Worm (Caenorhabditis elegans) whole organism, L1 larva: ENCODE measurements around the gene srbc-39.

Experiments
- C16A3.4 ChIP-seq: fragments of 150-350 bp; optimal IDR thresholded peaks from 2 replicates; lab custom pipeline; 2014; ENCODE audit warnings: missing biosample characterization, missing genetic modification characterization
- C34B4.2 ChIP-seq: sonication (generic microtip); optimal IDR thresholded peaks from 2 replicates; lab custom pipeline; 2017; ENCODE audit warnings: mild to moderate bottlenecking, missing genetic modification characterization, missing compliant biosample characterization
- aha-1 ChIP-seq: fragments of 150-350 bp; optimal IDR thresholded peaks from 2 replicates; lab custom pipeline; 2014; ENCODE audit warnings: missing biosample characterization, missing genetic modification characterization
- aly-2 ChIP-seq: fragments of 150-350 bp; optimal IDR thresholded peaks from 2 replicates; lab custom pipeline; 2014; ENCODE audit warnings: missing biosample characterization, missing genetic modification characterization
- ama-1 ChIP-seq: fragments of 150-350 bp; optimal IDR thresholded peaks from 2 replicates; lab custom pipeline; 2014
- ceh-82 ChIP-seq, 3 experiments: fragments of 150-350 bp in 1 of 3; sonication (generic microtip) in 2 of 3; optimal IDR thresholded peaks; 2 replicates each; lab custom pipeline; 2014 to 2017; ENCODE audit warnings: missing biosample characterization in 3 of 3, missing genetic modification characterization in 3 of 3
- dpl-1 ChIP-seq, 3 experiments: fragments of 150-350 bp in 2 of 3; sonication (generic microtip) in 1 of 3; optimal IDR thresholded peaks; 2 replicates each; lab custom pipeline; 2014 to 2017; ENCODE audit warnings: missing biosample characterization in 3 of 3, missing genetic modification characterization in 3 of 3, missing genetic modification reagents in 3 of 3
- dsc-1 ChIP-seq: sonication (generic microtip); optimal IDR thresholded peaks from 2 replicates; lab custom pipeline; 2016; ENCODE audit warnings: mild to moderate bottlenecking, missing genetic modification characterization, missing compliant biosample characterization
- efl-1 ChIP-seq, 4 experiments: fragments of 150-350 bp; optimal IDR thresholded peaks in 3 of 4; peaks in 1 of 4; 1 replicate in 1 of 4; 2 replicates in 3 of 4; lab custom pipeline; 2014; ENCODE audit warnings: missing biosample characterization in 2 of 4, missing genetic modification characterization in 2 of 4, missing genetic modification reagents in 2 of 4
- elt-2 ChIP-seq: sonication (generic microtip); optimal IDR thresholded peaks from 2 replicates; lab custom pipeline; 2016; ENCODE audit warnings: missing genetic modification characterization, mild to moderate bottlenecking, inconsistent platforms, missing compliant biosample characterization, missing genetic modification reagents
- elt-3 ChIP-seq, 6 experiments: fragments of 150-350 bp in 1 of 6; sonication (generic microtip); optimal IDR thresholded peaks; 2 replicates each; lab custom pipeline; 2017 to 2018; ENCODE audit warnings: missing biosample characterization in 6 of 6, missing genetic modification characterization in 6 of 6, inconsistent platforms in 1 of 6
- ets-5 ChIP-seq: fragments of 200-800 bp; sonication (Bioruptor generic); IDR thresholded peaks from 2 replicates; pipeline ENCODE4 v1.3.6; 2022; ENCODE audit warnings: missing genetic modification characterization, missing compliant biosample characterization
- fkh-4 ChIP-seq: sonication (generic microtip); optimal IDR thresholded peaks from 2 replicates; lab custom pipeline; 2016; ENCODE audit warnings: missing compliant biosample characterization, missing genetic modification characterization, borderline replicate concordance
- fkh-8 ChIP-seq: sonication (generic microtip); optimal IDR thresholded peaks from 2 replicates; lab custom pipeline; 2016; ENCODE audit warnings: mild to moderate bottlenecking, missing genetic modification characterization, missing compliant biosample characterization
- hlh-17 ChIP-seq: fragments of 200-800 bp; sonication (Bioruptor generic); optimal IDR thresholded peaks from 2 replicates; lab custom pipeline; 2018; ENCODE audit warnings: missing genetic modification characterization, mild to moderate bottlenecking, missing compliant biosample characterization, moderate library complexity, borderline replicate concordance
- hlh-4 ChIP-seq: sonication (generic microtip); optimal IDR thresholded peaks from 2 replicates; lab custom pipeline; 2016; ENCODE audit warnings: mild to moderate bottlenecking, missing genetic modification characterization, missing compliant biosample characterization
- hpl-2 ChIP-seq: fragments of 150-350 bp; optimal IDR thresholded peaks from 2 replicates; lab custom pipeline; 2014; ENCODE audit warnings: missing biosample characterization, missing genetic modification reagents, missing genetic modification characterization
- irx-1 ChIP-seq: sonication (generic microtip); optimal IDR thresholded peaks from 2 replicates; lab custom pipeline; 2016; ENCODE audit warnings: missing genetic modification characterization, missing compliant biosample characterization
- isw-1 ChIP-seq: fragments of 200-800 bp; sonication (Bioruptor generic); IDR thresholded peaks from 2 replicates; pipeline ENCODE4 v1.3.6; 2022; ENCODE audit warnings: missing genetic modification characterization, missing compliant biosample characterization
- jun-1 ChIP-seq: fragments of 150-350 bp; optimal IDR thresholded peaks from 2 replicates; lab custom pipeline; 2014; ENCODE audit warnings: missing biosample characterization, missing genetic modification reagents, missing genetic modification characterization
- lin-13 ChIP-seq: fragments of 150-350 bp; optimal IDR thresholded peaks from 2 replicates; lab custom pipeline; 2014; ENCODE audit warnings: missing biosample characterization, missing genetic modification reagents, missing genetic modification characterization
- lin-15B ChIP-seq: fragments of 150-350 bp; sonication (generic microtip); optimal IDR thresholded peaks from 3 replicates; lab custom pipeline; 2014; ENCODE audit warnings: missing biosample characterization, missing genetic modification characterization
- lin-39 ChIP-seq: fragments of 150-350 bp; optimal IDR thresholded peaks from 2 replicates; lab custom pipeline; 2014; ENCODE audit warnings: missing biosample characterization, missing genetic modification reagents, missing genetic modification characterization
- lir-3 ChIP-seq: sonication (generic microtip); optimal IDR thresholded peaks from 2 replicates; lab custom pipeline; 2016; ENCODE audit warnings: mild to moderate bottlenecking, missing genetic modification characterization, moderate library complexity, missing compliant biosample characterization; ENCODE audit not compliant: poor library complexity
- mef-2 ChIP-seq: fragments of 150-350 bp; optimal IDR thresholded peaks from 2 replicates; lab custom pipeline; 2014; ENCODE audit warnings: missing biosample characterization, missing genetic modification characterization
- mep-1 ChIP-seq: fragments of 150-350 bp; optimal IDR thresholded peaks from 2 replicates; lab custom pipeline; 2014; ENCODE audit warnings: missing biosample characterization, missing genetic modification characterization
- nhr-11 ChIP-seq: fragments of 150-350 bp; optimal IDR thresholded peaks from 2 replicates; lab custom pipeline; 2014; ENCODE audit warnings: missing biosample characterization, missing genetic modification characterization
- nhr-12 ChIP-seq: sonication (generic microtip); optimal IDR thresholded peaks from 2 replicates; lab custom pipeline; 2017; ENCODE audit warnings: missing biosample characterization, missing genetic modification characterization
- nhr-19 ChIP-seq: fragments of 200-800 bp; sonication (Bioruptor generic); conservative IDR thresholded peaks from 2 replicates; pipeline ENCODE4 v1.3.6; 2022; ENCODE audit warnings: missing genetic modification characterization, missing compliant biosample characterization
- nhr-20 ChIP-seq: sonication (generic microtip); optimal IDR thresholded peaks from 2 replicates; lab custom pipeline; 2016; ENCODE audit warnings: mild to moderate bottlenecking, missing genetic modification characterization, missing compliant biosample characterization
- nhr-237 ChIP-seq: fragments of 150-350 bp; optimal IDR thresholded peaks from 2 replicates; lab custom pipeline; 2014; ENCODE audit warnings: missing biosample characterization, missing genetic modification characterization
- nhr-28 ChIP-seq: fragments of 150-350 bp; optimal IDR thresholded peaks from 2 replicates; lab custom pipeline; 2014; ENCODE audit warnings: missing biosample characterization, missing genetic modification characterization
- nhr-76 ChIP-seq: sonication (generic microtip); optimal IDR thresholded peaks from 2 replicates; lab custom pipeline; 2017; ENCODE audit warnings: missing biosample characterization, missing genetic modification characterization
- nhr-85 ChIP-seq: sonication (generic microtip); peaks from one replicate; lab custom pipeline; 2016; ENCODE audit warnings: missing genetic modification characterization, inconsistent platforms, missing compliant biosample characterization
- nhr-90 ChIP-seq: sonication (generic microtip); optimal IDR thresholded peaks from 2 replicates; lab custom pipeline; 2016; ENCODE audit warnings: mild to moderate bottlenecking, missing genetic modification characterization, missing compliant biosample characterization; ENCODE audit not compliant: poor library complexity
- pax-3 ChIP-seq: fragments of 200-800 bp; sonication (Bioruptor generic); optimal IDR thresholded peaks from 2 replicates; lab custom pipeline; 2018; ENCODE audit warnings: mild to moderate bottlenecking, missing genetic modification characterization, moderate library complexity, missing compliant biosample characterization
- pqm-1 ChIP-seq: sonication (generic microtip); optimal IDR thresholded peaks from 3 replicates; lab custom pipeline; 2017; ENCODE audit warnings: missing biosample characterization, missing genetic modification characterization
- rnt-1 ChIP-seq: sonication (generic microtip); optimal IDR thresholded peaks from 2 replicates; lab custom pipeline; 2016; ENCODE audit warnings: mild to moderate bottlenecking, missing genetic modification characterization, moderate library complexity, missing compliant biosample characterization
- snpc-4 ChIP-seq: fragments of 150-350 bp; optimal IDR thresholded peaks from 2 replicates; lab custom pipeline; 2014; ENCODE audit warnings: missing biosample characterization, missing genetic modification characterization
- snu-23 ChIP-seq: sonication (generic microtip); optimal IDR thresholded peaks from 2 replicates; lab custom pipeline; 2016; ENCODE audit warnings: missing genetic modification characterization, missing compliant biosample characterization
- swsn-7 ChIP-seq: sonication (generic microtip); optimal IDR thresholded peaks from 2 replicates; lab custom pipeline; 2016; ENCODE audit warnings: missing genetic modification characterization, missing compliant biosample characterization
- tlp-1 ChIP-seq: fragments of 150-350 bp; optimal IDR thresholded peaks from 2 replicates; lab custom pipeline; 2014; ENCODE audit warnings: missing biosample characterization, missing genetic modification characterization
- unc-62 ChIP-seq: fragments of 150-350 bp; optimal IDR thresholded peaks from 2 replicates; lab custom pipeline; 2014; ENCODE audit warnings: missing biosample characterization, missing genetic modification reagents, missing genetic modification characterization
- vab-15 ChIP-seq: sonication (generic microtip); optimal IDR thresholded peaks from 2 replicates; lab custom pipeline; 2017; ENCODE audit warnings: missing genotype, mild to moderate bottlenecking, missing genetic modification characterization, missing compliant biosample characterization
- xbp-1 ChIP-seq: sonication (generic microtip); optimal IDR thresholded peaks from 2 replicates; lab custom pipeline; 2016; ENCODE audit warnings: missing genetic modification characterization, missing compliant biosample characterization
- zag-1 ChIP-seq: fragments of 150-350 bp; optimal IDR thresholded peaks from 2 replicates; lab custom pipeline; 2014; ENCODE audit warnings: missing biosample characterization, missing genetic modification characterization
- zip-4 ChIP-seq: fragments of 200-800 bp; sonication (Bioruptor generic); optimal IDR thresholded peaks from 2 replicates; lab custom pipeline; 2018; ENCODE audit warnings: mild to moderate bottlenecking, missing genetic modification characterization, moderate library complexity, missing compliant biosample characterization

srbc-39 gene

DNA sequence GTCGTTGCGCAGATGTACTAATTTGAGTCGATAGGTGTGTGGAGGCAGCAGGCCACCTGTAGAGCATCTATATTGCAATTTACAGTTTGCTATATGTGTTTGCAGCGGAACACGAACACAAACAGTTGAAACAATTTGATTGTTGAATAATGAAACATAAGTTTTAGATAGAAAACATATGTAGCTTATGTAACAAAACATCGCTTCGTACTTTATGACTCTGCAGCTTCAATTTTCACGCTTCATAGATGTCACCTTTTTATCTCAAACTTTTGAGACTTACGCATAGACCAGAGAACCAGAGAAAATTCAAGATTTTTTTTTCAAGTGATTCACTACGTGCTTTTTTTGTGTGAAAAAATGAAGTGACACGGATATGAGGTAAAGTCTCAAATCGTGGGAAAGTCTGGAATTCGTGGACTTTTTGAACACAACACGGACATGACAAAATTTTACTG lies 15.0 kb downstream of the srbc-39 start, which contains the start of gene fbxb-72 (continued):
- TF ChIP-seq nhr-12 (tag; lab: Kevin White, UChicago) = no peak
- peak; percentile 92 for TF ChIP-seq C16A3.4 (tag; lab: Kevin White, UChicago)
- peak; percentile 23 for TF ChIP-seq zip-4
- TF ChIP-seq mep-1 = no peak
- TF ChIP-seq nhr-20 (tag; lab: Kevin White, UChicago) = peak; percentile 51
- peak; percentile 70 for TF ChIP-seq nhr-19 (GFP tag; lab: Robert Waterston, UW)
- TF ChIP-seq nhr-237 (tag; lab: Kevin White, UChicago) = no peak
- TF ChIP-seq lin-15B (tag; lab: Kevin White, UChicago) = no peak
- TF ChIP-seq efl-1 (optimal IDR thresholded peaks at IDR 0.05; lab: Kevin White, UChicago) = peak; percentile 37 to 38
- TF ChIP-seq efl-1 (GFP tag; optimal IDR thresholded peaks at IDR 0.05 in 1 of 2; lab: Kevin White, UChicago) = peak in 1 of 2 experiments; percentile 95
- no peak for TF ChIP-seq hlh-4 (tag; lab: Kevin White, UChicago)
- TF ChIP-seq snu-23 (GFP tag; lab: Kevin White, UChicago) = peak; percentile 78
- TF ChIP-seq lin-13 (GFP tag; lab: Kevin White, UChicago) = no peak
- TF ChIP-seq zag-1 (tag; lab: Kevin White, UChicago) = no peak
- TF ChIP-seq dpl-1 (GFP tag; optimal IDR thresholded peaks at IDR 0.05; lab: Kevin White, UChicago) = no peak
- peak; percentile 60 for TF ChIP-seq elt-2
- no peak for TF ChIP-seq hlh-17 (GFP tag; lab: Kevin White, UChicago)
- TF ChIP-seq aly-2 (tag; lab: Kevin White, UChicago) = peak; percentile 100
- TF ChIP-seq snpc-4 (tag; lab: Kevin White, UChicago) = no peak
- TF ChIP-seq aha-1 (tag; lab: Kevin White, UChicago) = no peak
- peak; percentile 3 for TF ChIP-seq irx-1 (tag; lab: Kevin White, UChicago)
- no peak for TF ChIP-seq pax-3 (tag; lab: Kevin White, UChicago)
- peak in 2 of 6 experiments; percentile 12 to 20 for TF ChIP-seq elt-3 (tag; optimal IDR thresholded peaks at IDR 0.05; lab: Kevin White, UChicago)
- TF ChIP-seq pqm-1 (tag; lab: Kevin White, UChicago) = no peak
- TF ChIP-seq vab-15 (tag; lab: Kevin White, UChicago) = no peak
- TF ChIP-seq lir-3 (tag; lab: Kevin White, UChicago) = peak; percentile 47
- no peak for TF ChIP-seq tlp-1 (tag; lab: Kevin White, UChicago)
- peak; percentile 7 for TF ChIP-seq swsn-7 (tag; lab: Kevin White, UChicago)
- no peak for TF ChIP-seq mef-2 (tag; lab: Kevin White, UChicago)
- no peak for TF ChIP-seq xbp-1
- no peak for TF ChIP-seq fkh-4
- no peak for TF ChIP-seq isw-1
- peak; percentile 37 for TF ChIP-seq lin-39 (tag; lab: Kevin White, UChicago)
- TF ChIP-seq dsc-1 = no peak
- peak; percentile 17 for TF ChIP-seq nhr-11 (tag; lab: Kevin White, UChicago)
- TF ChIP-seq ets-5 (GFP tag; lab: Robert Waterston, UW) = no peak
- peak; percentile 46 for TF ChIP-seq fkh-8 (tag; lab: Kevin White, UChicago)
- TF ChIP-seq ceh-82 (tag; optimal IDR thresholded peaks at IDR 0.05; lab: Kevin White, UChicago) = no peak
- peak; percentile 48 for TF ChIP-seq jun-1 (tag; lab: Kevin White, UChicago)

ce11 chrV:724470-724890 lies 15.6 kb downstream of the srbc-39 start:
- no peak for TF ChIP-seq hpl-2 (GFP tag; lab: Kevin White, UChicago)
- no peak for TF ChIP-seq nhr-85 (tag; lab: Kevin White, UChicago)
- no peak for TF ChIP-seq efl-1 (optimal IDR thresholded peaks at IDR 0.05; lab: Kevin White, UChicago)
- TF ChIP-seq efl-1 (GFP tag; optimal IDR thresholded peaks at IDR 0.05 in 1 of 2; lab: Kevin White, UChicago) = peak in 1 of 2 experiments; percentile 93
- no peak for TF ChIP-seq nhr-28 (tag; lab: Kevin White, UChicago)
- no peak for TF ChIP-seq unc-62 (GFP tag; lab: Kevin White, UChicago)
- peak; percentile 10 for TF ChIP-seq lir-3 (tag; lab: Kevin White, UChicago)
- no peak for TF ChIP-seq swsn-7 (tag; lab: Kevin White, UChicago)
- TF ChIP-seq elt-2 = peak; percentile 8
- TF ChIP-seq nhr-90 (tag; lab: Kevin White, UChicago) = peak; percentile 56
- peak; percentile 97 for TF ChIP-seq aly-2 (tag; lab: Kevin White, UChicago)
- peak; percentile 60 for TF ChIP-seq ama-1 (lab: Kevin White, UChicago)
- TF ChIP-seq C34B4.2 (tag; lab: Kevin White, UChicago) = no peak
- TF ChIP-seq nhr-76 (tag; lab: Kevin White, UChicago) = no peak
- TF ChIP-seq rnt-1 (tag; lab: Kevin White, UChicago) = peak; percentile 9
